Worm (Caenorhabditis elegans): ENCODE results near the gene sre-18.
"Not testable (repeated sequence)": the region's sequence is repeated elsewhere in the genome, so short reads cannot be mapped to it uniquely, and the experiment has no call there.

sre-18 gene

ce11 chrIV:12194668-12195067, 34.9 kb downstream of the sre-18 start:
- no peak for TF ChIP-seq nhr-28 (tag; optimal IDR thresholded peaks at IDR 0.05)
- no peak for TF ChIP-seq elt-2 (tag; optimal IDR thresholded peaks at IDR 0.05)
- no peak for TF ChIP-seq nhr-23 (tag; optimal IDR thresholded peaks at IDR 0.05)
- no peak for TF ChIP-seq elt-1 (tag; optimal IDR thresholded peaks at IDR 0.05)
- no peak for TF ChIP-seq lin-15B (tag; optimal IDR thresholded peaks at IDR 0.05)
- no peak for TF ChIP-seq unc-62 (GFP tag; optimal IDR thresholded peaks at IDR 0.05)
- no peak for TF ChIP-seq ZK546.5 (tag; optimal IDR thresholded peaks at IDR 0.05)
- TF ChIP-seq lin-39 (tag; optimal IDR thresholded peaks at IDR 0.05) = no peak
- no peak for TF ChIP-seq aly-2 (tag; optimal IDR thresholded peaks at IDR 0.05)
- TF ChIP-seq pha-4 (tag; optimal IDR thresholded peaks at IDR 0.05) = no peak
- TF ChIP-seq nhr-237 (tag; optimal IDR thresholded peaks at IDR 0.05) = no peak
- no peak for TF ChIP-seq sea-2 (GFP tag; optimal IDR thresholded peaks at IDR 0.05)
- TF ChIP-seq fos-1 (tag; optimal IDR thresholded peaks at IDR 0.05) = no peak

ce11 chrIV:12193338-12193737, 36.2 kb downstream of the sre-18 start:
- TF ChIP-seq fkh-2 (tag; optimal IDR thresholded peaks at IDR 0.05) (no peak), elt-2 (tag; optimal IDR thresholded peaks at IDR 0.05) (no peak), pqm-1 (tag; optimal IDR thresholded peaks at IDR 0.05) (no peak), sea-2 (GFP tag; optimal IDR thresholded peaks at IDR 0.05) (no peak), nhr-237 (tag; optimal IDR thresholded peaks at IDR 0.05) (no peak), aly-2 (tag; optimal IDR thresholded peaks at IDR 0.05) (no peak), ceh-28 (tag; optimal IDR thresholded peaks at IDR 0.05) (no peak), ztf-11 (tag; optimal IDR thresholded peaks at IDR 0.05) (no peak), pha-4 (tag; optimal IDR thresholded peaks at IDR 0.05) (no peak), nhr-25 (tag; optimal IDR thresholded peaks at IDR 0.05) (no peak), lsy-12 (tag; optimal IDR thresholded peaks at IDR 0.05) (no peak), egl-5 (tag; optimal IDR thresholded peaks at IDR 0.05) (no peak), nfya-1 (tag; optimal IDR thresholded peaks at IDR 0.05; ENCODE audit: insufficient read depth) (no peak), ama-1 (optimal IDR thresholded peaks at IDR 0.05) (no peak), lin-15B (tag; optimal IDR thresholded peaks at IDR 0.05) (no peak), fos-1 (tag; optimal IDR thresholded peaks at IDR 0.05) (no peak), R02D3.7 (tag; optimal IDR thresholded peaks at IDR 0.05) (no peak), mdl-1 (tag; optimal IDR thresholded peaks at IDR 0.05) (no peak)

ce11 chrIV:12192104-12192763, 37.3 kb downstream of the sre-18 start:
- peak; percentile 28 for TF ChIP-seq lin-39 (tag; optimal IDR thresholded peaks at IDR 0.05)
- no peak for TF ChIP-seq tbx-2 (tag; optimal IDR thresholded peaks at IDR 0.05)

ce11 chrIV:12178235-12178634, 51.3 kb downstream of the sre-18 start, which contains the start of gene nlr-1:
nlr-1 (minus strand) TSS chrIV:12178335.
- not testable (repeated sequence) for TF ChIP-seq aly-2 (tag; optimal IDR thresholded peaks at IDR 0.05); pqm-1 (tag; optimal IDR thresholded peaks at IDR 0.05); ama-1 (optimal IDR thresholded peaks at IDR 0.05)

All from whole organism, L3 larva.